Worm (Caenorhabditis elegans): ENCODE results near the gene C25E10.7.

- TF ChIP-seq ztf-29 (GFP tag; IDR thresholded peaks at IDR 0.05) (no peak), ztf-23 (GFP tag; IDR thresholded peaks at IDR 0.05) (no peak), ref-1 (GFP tag; conservative IDR thresholded peaks at IDR 0.05) (no peak), flt-1 (GFP tag; IDR thresholded peaks at IDR 0.05) (no peak)
Measured at ce11 chrV:9081410-9081809, 30.4 kb upstream of the C25E10.7 start.
